Worm (Caenorhabditis elegans) whole organism, midembryonic: ENCODE data around the gene F41G3.5.

Experiments used
- T22C8.4 ChIP-seq: fragments of 200-800 bp; sonication (Bioruptor generic); IDR thresholded peaks from 2 replicates; pipeline ENCODE4 v1.3.6; 2022; ENCODE audit warnings: missing genetic modification characterization, missing compliant biosample characterization
- cog-1 ChIP-seq: sonication (generic microtip); optimal IDR thresholded peaks from 2 replicates; lab custom pipeline; 2016; ENCODE audit warnings: missing genetic modification characterization, missing compliant biosample characterization
- flt-1 ChIP-seq: fragments of 200-800 bp; sonication (Bioruptor generic); IDR thresholded peaks from 2 replicates; pipeline ENCODE4 v1.3.6; 2022; ENCODE audit warnings: missing genetic modification characterization, missing compliant biosample characterization
- klf-2 ChIP-seq: fragments of 200-800 bp; sonication (Bioruptor generic); conservative IDR thresholded peaks from 2 replicates; pipeline ENCODE4 v1.3.6; 2022; ENCODE audit warnings: missing genetic modification reagents, missing genetic modification characterization, missing compliant biosample characterization
- med-1 ChIP-seq: sonication (generic microtip); optimal IDR thresholded peaks from 2 replicates; lab custom pipeline; 2017; ENCODE audit warnings: missing genetic modification characterization, mild to moderate bottlenecking, missing compliant biosample characterization, antibody characterized with exemption, missing genetic modification reagents; ENCODE audit not compliant: insufficient read depth
- ref-1 ChIP-seq: fragments of 200-800 bp; sonication (Bioruptor generic); conservative IDR thresholded peaks from 2 replicates; pipeline ENCODE4 v1.3.6; 2022; ENCODE audit warnings: missing genetic modification reagents, missing genetic modification characterization, missing compliant biosample characterization
- tab-1 ChIP-seq: fragments of 200-800 bp; sonication (Bioruptor generic); IDR thresholded peaks from 2 replicates; pipeline ENCODE4 v1.3.6; 2022; ENCODE audit warnings: missing genetic modification characterization, missing compliant biosample characterization
- ztf-23 ChIP-seq: fragments of 200-800 bp; sonication (Bioruptor generic); IDR thresholded peaks from 2 replicates; pipeline ENCODE4 v1.3.6; 2022; ENCODE audit warnings: missing genetic modification reagents, missing genetic modification characterization, missing compliant biosample characterization
- ztf-29 ChIP-seq: fragments of 200-800 bp; sonication (Bioruptor generic); IDR thresholded peaks from 2 replicates; pipeline ENCODE4 v1.3.6; 2022; ENCODE audit warnings: missing genetic modification reagents, missing genetic modification characterization, missing compliant biosample characterization

Gene F41G3.5

DNA sequence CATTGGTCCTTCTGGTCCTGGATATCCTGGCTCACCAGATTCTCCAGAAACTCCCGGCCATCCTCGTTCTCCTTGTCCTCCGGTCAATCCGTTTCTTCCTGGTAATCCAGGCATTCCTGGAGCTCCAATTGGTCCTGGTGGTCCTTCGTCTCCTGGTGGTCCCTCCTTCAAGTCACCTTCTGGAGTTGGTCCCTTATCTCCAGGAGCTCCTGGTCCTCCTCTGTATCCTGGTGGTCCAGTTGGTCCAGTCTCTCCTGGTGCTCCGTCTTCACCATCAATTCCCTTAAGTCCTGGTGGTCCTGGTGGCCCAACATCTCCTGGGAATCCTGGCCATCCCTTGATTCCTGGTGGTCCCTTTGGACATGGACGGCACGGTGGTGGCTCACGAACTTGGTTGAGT, 35.9 kb upstream of the F41G3.5 start:
- TF ChIP-seq flt-1 (GFP tag; lab: Robert Waterston, UW) (no peak), ztf-29 (GFP tag; lab: Robert Waterston, UW) (no peak), cog-1 (tag; lab: Kevin White, UChicago) (no peak)

ce11 chrII:6712177-6712981, 34.1 kb upstream of the F41G3.5 start, which contains the start of the genes dpy-10 and T14B4.19:
dpy-10 (minus strand) TSS chrII:6712227.
T14B4.19 (minus strand) TSS chrII:6712931.
- no peak for TF ChIP-seq ztf-23
- no peak for TF ChIP-seq klf-2
- no peak for TF ChIP-seq T22C8.4 (GFP tag; lab: Robert Waterston, UW)
- no peak for TF ChIP-seq med-1 (GFP tag; lab: Kevin White, UChicago)
- no peak for TF ChIP-seq ref-1 (GFP tag; lab: Robert Waterston, UW)
- no peak for TF ChIP-seq tab-1 (GFP tag; lab: Robert Waterston, UW)
- TF ChIP-seq flt-1 (GFP tag; lab: Robert Waterston, UW) = no peak
- TF ChIP-seq ztf-29 (GFP tag; lab: Robert Waterston, UW) = no peak
- TF ChIP-seq cog-1 (tag; lab: Kevin White, UChicago) = no peak

DNA sequence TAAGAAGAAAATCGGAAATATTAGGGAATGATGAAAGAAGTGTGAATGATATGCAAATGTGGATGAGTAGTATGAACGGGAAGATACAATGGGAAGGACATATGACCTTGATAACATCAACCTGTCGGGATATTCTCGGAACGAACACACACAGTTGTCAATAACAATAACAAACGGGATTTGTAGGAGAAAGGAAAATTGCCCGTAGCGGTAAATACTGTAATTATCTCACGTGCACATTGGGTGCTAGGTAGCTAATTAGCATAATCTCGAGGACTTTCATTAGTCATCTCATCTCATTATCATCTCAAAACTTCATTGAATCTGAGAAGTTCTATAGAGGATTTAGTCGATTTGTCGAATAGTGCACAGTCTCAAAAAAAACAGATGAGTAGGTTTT, 33.5 kb upstream of the F41G3.5 start:
- TF ChIP-seq tab-1 (GFP tag; lab: Robert Waterston, UW) = no peak
- TF ChIP-seq ref-1 (GFP tag; lab: Robert Waterston, UW) = no peak
- no peak for TF ChIP-seq cog-1 (tag; lab: Kevin White, UChicago)
- TF ChIP-seq flt-1 (GFP tag; lab: Robert Waterston, UW) = no peak
- no peak for TF ChIP-seq med-1 (GFP tag; lab: Kevin White, UChicago)
- TF ChIP-seq ztf-23 = no peak
- no peak for TF ChIP-seq ztf-29 (GFP tag; lab: Robert Waterston, UW)
- TF ChIP-seq klf-2 = no peak

- TF ChIP-seq tab-1 (GFP tag; lab: Robert Waterston, UW) (no peak), ztf-29 (GFP tag; lab: Robert Waterston, UW) (no peak), flt-1 (GFP tag; lab: Robert Waterston, UW) (no peak), ztf-23 (no peak), ref-1 (GFP tag; lab: Robert Waterston, UW) (no peak), klf-2 (no peak), cog-1 (tag; lab: Kevin White, UChicago) (no peak), T22C8.4 (GFP tag; lab: Robert Waterston, UW) (no peak), med-1 (GFP tag; lab: Kevin White, UChicago) (no peak)
These were observed 32.6 kb upstream of the F41G3.5 start, which contains the start of gene dpy-2 for ce11 chrII:6713832-6714342. dpy-2 (plus strand) TSS chrII:6714292.

DNA sequence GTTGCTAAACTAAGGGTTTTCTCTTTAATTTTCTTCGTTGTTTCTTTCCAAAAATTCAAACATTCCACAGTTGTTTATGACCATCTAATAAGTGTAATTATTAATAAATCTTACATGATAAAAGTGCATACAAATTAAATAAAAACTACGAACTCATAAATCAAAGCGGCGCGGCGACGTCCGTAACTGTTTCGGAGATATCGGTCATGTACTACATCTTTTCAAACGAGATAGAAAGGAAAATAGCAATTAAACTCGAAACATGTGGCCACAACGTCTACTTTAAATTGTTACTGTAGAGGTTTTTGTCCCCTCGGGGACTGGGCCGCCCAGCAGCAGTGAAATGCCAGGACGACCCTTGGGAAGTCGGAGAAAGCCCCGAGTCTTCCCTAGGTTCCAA, 30.7 kb upstream of the F41G3.5 start:
- TF ChIP-seq ref-1 (GFP tag; lab: Robert Waterston, UW) = no peak

DNA sequence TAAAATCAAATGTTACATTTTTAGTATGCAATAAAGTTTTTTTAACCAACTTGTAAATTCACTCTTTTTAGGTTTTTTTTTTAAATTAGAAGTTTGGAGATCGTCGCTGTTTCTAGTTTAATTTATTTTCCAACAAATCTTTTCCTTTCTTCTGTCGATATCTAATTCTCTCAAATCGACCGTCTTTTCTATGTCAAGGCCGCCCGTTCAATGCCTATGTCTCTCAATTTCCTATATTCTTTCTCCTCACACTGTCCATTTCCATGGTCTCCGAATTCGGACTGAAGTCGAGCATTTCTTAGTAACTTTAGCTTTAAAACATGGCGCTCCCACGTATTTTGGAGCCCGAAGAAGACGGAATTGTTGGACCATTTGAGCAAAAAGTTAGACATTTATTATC, 29.9 kb upstream of the F41G3.5 start, which contains the start of the genes T14B4.5 and T14B4.20:
Gene T14B4.5, plus strand, starts transcription at position 226 of the 400 bp plus-strand sequence.
Gene T14B4.20, plus strand, starts transcription at position 264 of the 400 bp plus-strand sequence.
- TF ChIP-seq cog-1 (tag; lab: Kevin White, UChicago) (no peak), ztf-29 (GFP tag; lab: Robert Waterston, UW) (no peak), klf-2 (no peak), ref-1 (GFP tag; lab: Robert Waterston, UW) (no peak), T22C8.4 (GFP tag; lab: Robert Waterston, UW) (no peak), flt-1 (GFP tag; lab: Robert Waterston, UW) (no peak), ztf-23 (no peak), med-1 (GFP tag; lab: Kevin White, UChicago) (no peak), tab-1 (GFP tag; lab: Robert Waterston, UW) (no peak)

DNA sequence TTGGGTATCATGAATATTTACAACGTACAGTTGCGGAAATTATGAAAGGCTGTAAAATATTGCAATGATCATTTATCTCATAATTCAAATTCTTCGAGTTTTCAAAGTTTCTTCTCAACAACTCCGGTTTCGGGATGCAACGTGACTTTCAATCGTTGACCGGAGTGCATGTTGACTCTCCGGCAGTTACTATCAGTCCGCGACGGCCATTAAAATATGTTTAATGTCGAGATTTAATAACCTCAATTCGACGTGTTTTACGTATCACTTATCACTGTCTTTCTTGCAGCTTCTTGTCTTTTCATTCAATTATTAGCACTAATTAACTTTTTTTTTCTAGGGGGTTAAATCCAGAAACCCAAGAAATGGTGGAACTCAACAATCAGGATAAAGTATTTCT, 28.3 kb upstream of the F41G3.5 start, which contains the start of gene tsp-10:
Gene tsp-10, plus strand, starts transcription at position 366 of the 400 bp plus-strand sequence.
- TF ChIP-seq T22C8.4 (GFP tag; lab: Robert Waterston, UW) (no peak), med-1 (GFP tag; lab: Kevin White, UChicago) (no peak), klf-2 (no peak), cog-1 (tag; lab: Kevin White, UChicago) (no peak), ztf-23 (no peak), ref-1 (GFP tag; lab: Robert Waterston, UW) (no peak), flt-1 (GFP tag; lab: Robert Waterston, UW) (no peak), tab-1 (GFP tag; lab: Robert Waterston, UW) (no peak), ztf-29 (GFP tag; lab: Robert Waterston, UW) (no peak)

- TF ChIP-seq flt-1 (GFP tag; lab: Robert Waterston, UW) (peak; percentile 65; the same call in 1 of the 2 replicates), klf-2 (no peak), tab-1 (GFP tag; lab: Robert Waterston, UW) (peak; percentile 70; the same call in 1 of the 2 replicates), ref-1 (GFP tag; lab: Robert Waterston, UW) (no peak), ztf-23 (peak; percentile 85), cog-1 (tag; lab: Kevin White, UChicago) (no peak), ztf-29 (GFP tag; lab: Robert Waterston, UW) (0 out of 2 replicates have a peak, but pooled peaks have one; percentile 45), med-1 (GFP tag; lab: Kevin White, UChicago) (peak; percentile 9), T22C8.4 (GFP tag; lab: Robert Waterston, UW) (no peak)
These were observed 24.9 kb upstream of the F41G3.5 start for ce11 chrII:6721581-6721980.

DNA sequence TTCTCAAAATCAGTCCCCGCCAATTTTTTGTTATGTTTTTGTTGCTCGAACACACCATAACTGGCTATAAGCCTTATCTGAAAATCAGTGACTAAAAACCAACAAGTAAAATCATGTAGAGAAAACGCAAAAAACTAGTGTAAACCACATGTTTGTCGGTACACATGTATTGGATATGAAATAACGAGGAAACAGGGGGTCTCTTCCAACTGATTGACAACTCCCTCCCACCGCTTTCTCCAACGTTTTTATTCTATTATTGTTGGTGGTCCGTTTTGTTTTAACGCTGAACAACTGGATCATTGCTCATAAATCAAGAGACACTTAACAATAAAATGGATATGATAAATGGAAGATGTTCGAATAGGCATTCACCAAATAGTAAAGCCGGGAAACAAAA, 19.7 kb upstream of the F41G3.5 start:
- TF ChIP-seq tab-1 (GFP tag; lab: Robert Waterston, UW) = no peak
- TF ChIP-seq med-1 (GFP tag; lab: Kevin White, UChicago) = no peak
- no peak for TF ChIP-seq ref-1 (GFP tag; lab: Robert Waterston, UW)
- TF ChIP-seq cog-1 (tag; lab: Kevin White, UChicago) = no peak
- no peak for TF ChIP-seq T22C8.4 (GFP tag; lab: Robert Waterston, UW)
- TF ChIP-seq ztf-23 = no peak
- no peak for TF ChIP-seq flt-1 (GFP tag; lab: Robert Waterston, UW)
- TF ChIP-seq klf-2 = no peak
- TF ChIP-seq ztf-29 (GFP tag; lab: Robert Waterston, UW) = no peak
